7 worm cellular contexts compared by ENCODE assay signal in genomic region chrII:385957-386356, ce11.
TF ChIP-seq lines count a peak whose summit lies in the region.

C03H5.3 (plus strand) TSS chrII:386088.

TF ChIP-seq in whole organism, L1 larva, 84 proteins besides CTCF, POLR2A, EP300 and RAD21 (continues in another document):
- TF ChIP-seq F16B12.6 (tag; optimal IDR thresholded peaks at IDR 0.05; lab: Kevin White, UChicago), result peak; percentile 96
- no peak for TF ChIP-seq Y116A8C.19 (tag; optimal IDR thresholded peaks at IDR 0.05; lab: Kevin White, UChicago; ENCODE audit: borderline replicate concordance)
- TF ChIP-seq nhr-90 (tag; optimal IDR thresholded peaks at IDR 0.05; lab: Kevin White, UChicago; ENCODE audit: poor library complexity), result peak; percentile 28
- no peak for TF ChIP-seq sptf-1 (tag; optimal IDR thresholded peaks at IDR 0.05; lab: Kevin White, UChicago)
- TF ChIP-seq ceh-63 (GFP tag; optimal IDR thresholded peaks at IDR 0.05; lab: Kevin White, UChicago), result no peak
- TF ChIP-seq snu-23 (GFP tag; optimal IDR thresholded peaks at IDR 0.05; lab: Kevin White, UChicago), result peak; percentile 70
- peak; percentile 70 to 78 for TF ChIP-seq lsy-2 (tag; optimal IDR thresholded peaks at IDR 0.05; lab: Kevin White, UChicago)
- TF ChIP-seq nhr-71 (tag; optimal IDR thresholded peaks at IDR 0.05; lab: Kevin White, UChicago), result peak; percentile 72
- TF ChIP-seq nhr-19 (GFP tag; conservative IDR thresholded peaks at IDR 0.05; lab: Robert Waterston, UW), result peak; percentile 31; the same call in 1 of the 2 replicates
- no peak for TF ChIP-seq C34B4.2 (tag; optimal IDR thresholded peaks at IDR 0.05; lab: Kevin White, UChicago)
- TF ChIP-seq tlp-1 (tag; optimal IDR thresholded peaks at IDR 0.05; lab: Kevin White, UChicago), result no peak
- TF ChIP-seq lin-14 (GFP tag; optimal IDR thresholded peaks at IDR 0.05; lab: Kevin White, UChicago), result no peak

TF ChIP-seq in whole organism, L2 larva, 48 proteins besides CTCF, POLR2A, EP300 and RAD21 (continues in another document):
- TF ChIP-seq C34F6.9 (tag; optimal IDR thresholded peaks at IDR 0.05; lab: Kevin White, UChicago) (peak; percentile 68), R02D3.7 (tag; optimal IDR thresholded peaks at IDR 0.05; lab: Kevin White, UChicago) (no peak), aly-2 (tag; optimal IDR thresholded peaks at IDR 0.05; lab: Kevin White, UChicago) (no peak), mdl-1 (tag; optimal IDR thresholded peaks at IDR 0.05; lab: Kevin White, UChicago) (no peak), ama-1 (optimal IDR thresholded peaks at IDR 0.05; lab: Kevin White, UChicago) (no peak), nhr-11 (tag; optimal IDR thresholded peaks at IDR 0.05; lab: Kevin White, UChicago) (no peak), egl-27 (tag; optimal IDR thresholded peaks at IDR 0.05; lab: Kevin White, UChicago) (no peak), ZK546.5 (tag; optimal IDR thresholded peaks at IDR 0.05; lab: Kevin White, UChicago) (no peak), ztf-1 (GFP tag; conservative IDR thresholded peaks at IDR 0.05; lab: Robert Waterston, UW) (no peak), sma-3 (GFP tag; optimal IDR thresholded peaks at IDR 0.05; lab: Kevin White, UChicago) (peak; percentile 26), unc-62 (GFP tag; optimal IDR thresholded peaks at IDR 0.05; lab: Kevin White, UChicago) (no peak), mbf-1 (tag; optimal IDR thresholded peaks at IDR 0.05; lab: Kevin White, UChicago) (no peak), lin-13 (GFP tag; optimal IDR thresholded peaks at IDR 0.05; lab: Kevin White, UChicago) (no peak), nhr-6 (tag; optimal IDR thresholded peaks at IDR 0.05; lab: Kevin White, UChicago) (no peak)

TF ChIP-seq in whole organism, L3 larva, 47 proteins besides CTCF, POLR2A, EP300 and RAD21 (continues in another document):
- TF ChIP-seq nhr-25 (tag; optimal IDR thresholded peaks at IDR 0.05; lab: Kevin White, UChicago) (no peak), ceh-16 (tag; optimal IDR thresholded peaks at IDR 0.05; lab: Kevin White, UChicago) (no peak), daf-12 (tag; optimal IDR thresholded peaks at IDR 0.05; lab: Kevin White, UChicago) (no peak), nhr-11 (tag; optimal IDR thresholded peaks at IDR 0.05; lab: Kevin White, UChicago) (no peak), nhr-77 (tag; optimal IDR thresholded peaks at IDR 0.05; lab: Kevin White, UChicago) (no peak), R02D3.7 (tag; optimal IDR thresholded peaks at IDR 0.05; lab: Kevin White, UChicago) (no peak), elt-3 (tag; optimal IDR thresholded peaks at IDR 0.05; lab: Kevin White, UChicago) (no peak), nhr-23 (tag; optimal IDR thresholded peaks at IDR 0.05; lab: Kevin White, UChicago) (peak; percentile 25), egl-5 (tag; optimal IDR thresholded peaks at IDR 0.05; lab: Kevin White, UChicago) (no peak), nhr-67 (tag; optimal IDR thresholded peaks at IDR 0.05; lab: Kevin White, UChicago) (no peak), nhr-237 (tag; optimal IDR thresholded peaks at IDR 0.05; lab: Kevin White, UChicago) (no peak), lin-39 (tag; optimal IDR thresholded peaks at IDR 0.05; lab: Kevin White, UChicago) (no peak), eor-1 (tag; optimal IDR thresholded peaks at IDR 0.05; lab: Kevin White, UChicago) (no peak), snpc-4 (tag; optimal IDR thresholded peaks at IDR 0.05; lab: Kevin White, UChicago) (no peak), jun-1 (tag; optimal IDR thresholded peaks at IDR 0.05; lab: Kevin White, UChicago) (no peak)

TF ChIP-seq in whole organism, L4 larva, 104 proteins besides CTCF, POLR2A, EP300 and RAD21:
- TF ChIP-seq ztf-7 (tag; optimal IDR thresholded peaks at IDR 0.05; lab: Kevin White, UChicago) (no peak), mes-2 (tag; optimal IDR thresholded peaks at IDR 0.05; lab: Kevin White, UChicago; ENCODE audit: poor library complexity, severe bottlenecking) (peak; percentile 58), aha-1 (tag; lab: Kevin White, UChicago) (peak; percentile 19), ceh-62 (tag; optimal IDR thresholded peaks at IDR 0.05; lab: Kevin White, UChicago) (no peak), dpl-1 (GFP tag; optimal IDR thresholded peaks at IDR 0.05; lab: Kevin White, UChicago) (peak; percentile 94), nhr-25 (tag; optimal IDR thresholded peaks at IDR 0.05; lab: Kevin White, UChicago; ENCODE audit: borderline replicate concordance, insufficient read depth) (no peak)

TF ChIP-seq in whole organism, early embryonic, 17 proteins besides CTCF, POLR2A, EP300 and RAD21:
- peak; percentile 4 for TF ChIP-seq hmbx-1 (tag; optimal IDR thresholded peaks at IDR 0.05; lab: Kevin White, UChicago)
- peak; percentile 84 for TF ChIP-seq F13C5.2 (tag; optimal IDR thresholded peaks at IDR 0.05; lab: Kevin White, UChicago)
- no peak for TF ChIP-seq pes-1 (GFP tag; IDR thresholded peaks at IDR 0.05; lab: Robert Waterston, UW)
- 0 out of 2 replicates have a peak, but pooled peaks have one; percentile 23 for TF ChIP-seq tbx-11 (GFP tag; IDR thresholded peaks at IDR 0.05; lab: Robert Waterston, UW)
TF ChIP-seq in whole organism, early embryonic: peak in this region for 3.

TF ChIP-seq in whole organism, mixed stage, embryonic, 35 proteins besides CTCF, POLR2A, EP300 and RAD21:
- peak; percentile 48 for TF ChIP-seq ces-1 (GFP tag; optimal IDR thresholded peaks at IDR 0.05; lab: Kevin White, UChicago)
- peak; percentile 77 for TF ChIP-seq mep-1 (tag; optimal IDR thresholded peaks at IDR 0.05; lab: Kevin White, UChicago)
- TF ChIP-seq nhr-237 (tag; optimal IDR thresholded peaks at IDR 0.05; lab: Kevin White, UChicago), result peak; percentile 35
- TF ChIP-seq blmp-1 (tag; optimal IDR thresholded peaks at IDR 0.05; lab: Kevin White, UChicago), result no peak
- TF ChIP-seq lsy-2 (tag; optimal IDR thresholded peaks at IDR 0.05; lab: Kevin White, UChicago), result peak; percentile 10
- TF ChIP-seq pha-4 (tag; optimal IDR thresholded peaks at IDR 0.05; lab: Kevin White, UChicago), result peak; percentile 22
- TF ChIP-seq drap-1 (GFP tag; optimal IDR thresholded peaks at IDR 0.05; lab: Kevin White, UChicago), result no peak
- TF ChIP-seq lin-13 (tag; optimal IDR thresholded peaks at IDR 0.05; lab: Kevin White, UChicago), result peak; percentile 24

TF ChIP-seq in whole organism, young adult, 124 proteins besides CTCF, POLR2A, EP300 and RAD21:
- TF ChIP-seq F39B2.1 (GFP tag; IDR thresholded peaks at IDR 0.05; lab: Robert Waterston, UW) (no peak), Y56A3A.18 (GFP tag; IDR thresholded peaks at IDR 0.05; lab: Robert Waterston, UW) (no peak), nhr-90 (tag; optimal IDR thresholded peaks at IDR 0.05; lab: Kevin White, UChicago) (no peak), Y67H2A.10 (GFP tag; conservative IDR thresholded peaks at IDR 0.05; lab: Robert Waterston, UW) (no peak), cebp-1 (GFP tag; IDR thresholded peaks at IDR 0.05; lab: Robert Waterston, UW) (no peak), cebp-1 (tag; optimal IDR thresholded peaks at IDR 0.05; lab: Kevin White, UChicago) (no peak), egl-18 (GFP tag; IDR thresholded peaks at IDR 0.05; lab: Robert Waterston, UW) (no peak), ztf-6 (GFP tag; IDR thresholded peaks at IDR 0.05; lab: Robert Waterston, UW) (no peak), lsl-1 (GFP tag; optimal IDR thresholded peaks at IDR 0.05; lab: Kevin White, UChicago) (peak; percentile 33), D2030.7 (GFP tag; IDR thresholded peaks at IDR 0.05; lab: Robert Waterston, UW) (0 out of 2 replicates have a peak, but pooled peaks have one; percentile 20), madf-6 (GFP tag; IDR thresholded peaks at IDR 0.05; lab: Robert Waterston, UW) (peak; percentile 40; the same call in 1 of the 2 replicates), sea-2 (GFP tag; IDR thresholded peaks at IDR 0.05; lab: Robert Waterston, UW) (no peak), mcd-1 (GFP tag; IDR thresholded peaks at IDR 0.05; lab: Robert Waterston, UW) (peak; percentile 50), lin-54 (GFP tag; optimal IDR thresholded peaks at IDR 0.05; lab: Kevin White, UChicago) (peak; percentile 74), hrde-1 (tag; optimal IDR thresholded peaks at IDR 0.05; lab: Kevin White, UChicago; ENCODE audit: borderline replicate concordance) (no peak), F33H1.4 (GFP tag; IDR thresholded peaks at IDR 0.05; lab: Robert Waterston, UW) (peak; percentile 45), let-526 (GFP tag; IDR thresholded peaks at IDR 0.05; lab: Robert Waterston, UW) (no peak), F23B12.7 (tag; optimal IDR thresholded peaks at IDR 0.05; lab: Kevin White, UChicago; ENCODE audit: insufficient read depth) (peak; percentile 28), ztf-18 (tag; optimal IDR thresholded peaks at IDR 0.05; lab: Kevin White, UChicago) (peak; percentile 49), pbrm-1 (GFP tag; IDR thresholded peaks at IDR 0.05; lab: Robert Waterston, UW) (peak; percentile 38; the same call in 1 of the 2 replicates), dox-1 (GFP tag; IDR thresholded peaks at IDR 0.05; lab: Robert Waterston, UW) (0 out of 2 replicates have a peak, but pooled peaks have one; percentile 14), zfh-2 (GFP tag; conservative IDR thresholded peaks at IDR 0.05; lab: Robert Waterston, UW) (no peak), cebp-2 (GFP tag; IDR thresholded peaks at IDR 0.05; lab: Robert Waterston, UW) (no peak), akir-1 (GFP tag; optimal IDR thresholded peaks at IDR 0.05; lab: Kevin White, UChicago) (no peak), lin-35 (GFP tag; optimal IDR thresholded peaks at IDR 0.05; lab: Kevin White, UChicago) (peak in 1 of 3 experiments; percentile 74), C17E4.6 (GFP tag; IDR thresholded peaks at IDR 0.05; lab: Robert Waterston, UW) (no peak), snpc-4 (GFP tag; optimal IDR thresholded peaks at IDR 0.05; lab: Kevin White, UChicago) (no peak), snpc-4 (tag; optimal IDR thresholded peaks at IDR 0.05; lab: Kevin White, UChicago) (no peak), dpl-1 (GFP tag; optimal IDR thresholded peaks at IDR 0.05; lab: Kevin White, UChicago) (peak; percentile 64), Y53F4B.3 (GFP tag; IDR thresholded peaks at IDR 0.05; lab: Robert Waterston, UW) (no peak), snpc-1.3 (tag; optimal IDR thresholded peaks at IDR 0.05; lab: Kevin White, UChicago; ENCODE audit: insufficient read depth) (peak; percentile 12), nhr-27 (tag; optimal IDR thresholded peaks at IDR 0.05; lab: Kevin White, UChicago) (no peak), egl-44 (GFP tag; IDR thresholded peaks at IDR 0.05; lab: Robert Waterston, UW) (no peak), repo-1 (tag; optimal IDR thresholded peaks at IDR 0.05; lab: Kevin White, UChicago) (no peak), F49E8.2 (tag; optimal IDR thresholded peaks at IDR 0.05; lab: Kevin White, UChicago; ENCODE audit: insufficient read depth) (no peak), ceh-91 (GFP tag; IDR thresholded peaks at IDR 0.05; lab: Robert Waterston, UW) (peak; percentile 33; the same call in 1 of the 2 replicates), efl-1 (GFP tag; optimal IDR thresholded peaks at IDR 0.05; lab: Kevin White, UChicago) (peak; percentile 67)
TF ChIP-seq in whole organism, young adult: peak in this region for 15.
